Fruit fly (Drosophila melanogaster) whole organism, embryonic: ENCODE data around the gene CdGAPr.

Experiments
- Ada2b ChIP-seq: fragments of 200-800 bp; sonication (Bioruptor generic); IDR thresholded peaks from 2 replicates; pipeline ENCODE4 v1.3.6; 2022; ENCODE audit warnings: missing biosample characterization, missing genetic modification characterization
- Adf1 ChIP-seq: fragments of 200-800 bp; sonication (Bioruptor generic); IDR thresholded peaks from 2 replicates; pipeline ENCODE4 v1.3.6; 2022; ENCODE audit warnings: missing biosample characterization, missing genetic modification characterization
- Asciz ChIP-seq: fragments of 200-800 bp; sonication (Bioruptor generic); optimal IDR thresholded peaks from 2 replicates; lab custom pipeline; 2017; ENCODE audit warnings: missing biosample characterization, mild to moderate bottlenecking, missing genetic modification characterization, missing genetic modification reagents
- Bgb ChIP-seq: fragments of 200-800 bp; sonication (Bioruptor generic); IDR thresholded peaks from 2 replicates; pipeline ENCODE4 v1.3.6; 2022; ENCODE audit warnings: missing biosample characterization, missing genetic modification characterization; ENCODE audit not compliant: partially characterized antibody
- CG10321 ChIP-seq: fragments of 200-800 bp; sonication (Bioruptor generic); IDR thresholded peaks from 2 replicates; pipeline ENCODE4 v1.3.6; 2022; ENCODE audit warnings: missing biosample characterization, missing genetic modification characterization
- CG13123 ChIP-seq: fragments of 200-800 bp; sonication (Bioruptor generic); optimal IDR thresholded peaks from 2 replicates; lab custom pipeline; 2016; ENCODE audit warnings: missing biosample characterization, missing genetic modification characterization
- CG14014 ChIP-seq: fragments of 200-800 bp; sonication (Bioruptor generic); IDR thresholded peaks from 2 replicates; pipeline ENCODE4 v1.3.6; 2022; ENCODE audit warnings: missing biosample characterization, missing genetic modification characterization
- CG15479 ChIP-seq: fragments of 200-800 bp; sonication (Bioruptor generic); optimal IDR thresholded peaks from 3 replicates; lab custom pipeline; 2019; ENCODE audit warnings: missing biosample characterization, mild to moderate bottlenecking, missing genetic modification characterization, moderate library complexity
- CG1603 ChIP-seq: fragments of 200-800 bp; sonication (Bioruptor generic); optimal IDR thresholded peaks from 2 replicates; lab custom pipeline; 2019; ENCODE audit warnings: missing biosample characterization, mild to moderate bottlenecking, missing genetic modification characterization, moderate library complexity
- CG17328 ChIP-seq: fragments of 200-800 bp; sonication (Bioruptor generic); IDR thresholded peaks from 2 replicates; pipeline ENCODE4 v1.3.6; 2022; ENCODE audit warnings: missing biosample characterization, missing genetic modification characterization
- CG17385 ChIP-seq: fragments of 200-800 bp; sonication (Bioruptor generic); optimal IDR thresholded peaks from 3 replicates; lab custom pipeline; 2018; ENCODE audit warnings: missing biosample characterization, mild to moderate bottlenecking, missing genetic modification characterization
- CG17568 ChIP-seq: fragments of 200-800 bp; sonication (Bioruptor generic); optimal IDR thresholded peaks from 2 replicates; lab custom pipeline; 2018; ENCODE audit warnings: missing biosample characterization, mild to moderate bottlenecking, missing genetic modification characterization, moderate library complexity
- CG18476 ChIP-seq: fragments of 200-800 bp; sonication (Bioruptor generic); optimal IDR thresholded peaks from 2 replicates; lab custom pipeline; 2016; ENCODE audit warnings: missing biosample characterization, mild to moderate bottlenecking, missing genetic modification characterization
- CG18619 ChIP-seq: fragments of 200-800 bp; sonication (Bioruptor generic); optimal IDR thresholded peaks from 3 replicates; lab custom pipeline; 2017; ENCODE audit warnings: missing biosample characterization, mild to moderate bottlenecking, missing genetic modification characterization
- CG34224 ChIP-seq: fragments of 200-800 bp; sonication (Bioruptor generic); IDR thresholded peaks from 3 replicates; pipeline ENCODE4 v1.3.6; 2022; ENCODE audit warnings: missing biosample characterization, missing genetic modification characterization; ENCODE audit not compliant: partially characterized antibody
- CG34376 ChIP-seq: fragments of 200-800 bp; sonication (Bioruptor generic); optimal IDR thresholded peaks from 2 replicates; lab custom pipeline; 2018; ENCODE audit warnings: missing biosample characterization, mild to moderate bottlenecking, missing genetic modification characterization
- CG6689 ChIP-seq: fragments of 200-800 bp; sonication (Bioruptor generic); IDR thresholded peaks from 2 replicates; pipeline ENCODE4 v1.3.6; 2022; ENCODE audit warnings: missing biosample characterization, missing genetic modification characterization
- CG7271 ChIP-seq: fragments of 200-800 bp; sonication (Bioruptor generic); optimal IDR thresholded peaks from 2 replicates; lab custom pipeline; 2018; ENCODE audit warnings: missing biosample characterization, mild to moderate bottlenecking, missing genetic modification characterization, moderate library complexity
- CG7928 ChIP-seq: fragments of 200-800 bp; sonication (Bioruptor generic); optimal IDR thresholded peaks from 2 replicates; lab custom pipeline; 2017; ENCODE audit warnings: missing biosample characterization, mild to moderate bottlenecking, missing genetic modification characterization
- CTCF ChIP-seq: fragments of 200-800 bp; sonication (Bioruptor generic); optimal IDR thresholded peaks from 2 replicates; lab custom pipeline; 2017; ENCODE audit warnings: missing biosample characterization, mild to moderate bottlenecking, missing genetic modification characterization, moderate library complexity
- Chrac-16 ChIP-seq: fragments of 200-800 bp; sonication (Bioruptor generic); optimal IDR thresholded peaks from 3 replicates; lab custom pipeline; 2016; ENCODE audit warnings: missing biosample characterization, missing genetic modification characterization
- CrebB ChIP-seq: fragments of 200-800 bp; sonication (Bioruptor generic); optimal IDR thresholded peaks from 3 replicates; lab custom pipeline; 2018; ENCODE audit warnings: missing biosample characterization, mild to moderate bottlenecking, missing genetic modification characterization
- D ChIP-seq, 2 experiments: fragments of 200-800 bp in 1 of 2; fragments of >200 bp in 1 of 2; sonication (Bioruptor generic) in 1 of 2; optimal IDR thresholded peaks; 2 replicates in 1 of 2; 3 replicates in 1 of 2; lab custom pipeline; 2017; ENCODE audit warnings: mild to moderate bottlenecking in 1 of 2, missing biosample characterization in 1 of 2, missing genetic modification characterization in 1 of 2, missing genetic modification reagents in 1 of 2
- Dp ChIP-seq: fragments of 200-800 bp; sonication (Bioruptor generic); optimal IDR thresholded peaks from 2 replicates; lab custom pipeline; 2018; ENCODE audit warnings: missing biosample characterization, mild to moderate bottlenecking, missing genetic modification characterization, moderate library complexity
- HLH4C ChIP-seq: fragments of 200-800 bp; sonication (Bioruptor generic); IDR thresholded peaks from 3 replicates; pipeline ENCODE4 v1.3.6; 2022; ENCODE audit warnings: missing biosample characterization, missing genetic modification characterization; ENCODE audit not compliant: partially characterized antibody
- HmgZ ChIP-seq: fragments of 200-800 bp; sonication (Bioruptor generic); optimal IDR thresholded peaks from 2 replicates; lab custom pipeline; 2018; ENCODE audit warnings: missing biosample characterization, mild to moderate bottlenecking, missing genetic modification characterization
- Max ChIP-seq: fragments of 200-800 bp; sonication (Bioruptor generic); optimal IDR thresholded peaks from 2 replicates; lab custom pipeline; 2016; ENCODE audit warnings: missing biosample characterization, mild to moderate bottlenecking, missing genetic modification characterization
- Mrtf ChIP-seq: fragments of 200-800 bp; sonication (Bioruptor generic); IDR thresholded peaks from 3 replicates; pipeline ENCODE4 v1.3.6; 2022; ENCODE audit warnings: missing biosample characterization, missing genetic modification characterization
- NfI ChIP-seq: fragments of 200-800 bp; sonication (Bioruptor generic); optimal IDR thresholded peaks from 3 replicates; lab custom pipeline; 2018; ENCODE audit warnings: missing biosample characterization, mild to moderate bottlenecking, missing genetic modification characterization, moderate library complexity
- YL-1 ChIP-seq: fragments of 200-800 bp; sonication (Bioruptor generic); optimal IDR thresholded peaks from 3 replicates; lab custom pipeline; 2017; ENCODE audit warnings: missing biosample characterization, mild to moderate bottlenecking, missing genetic modification characterization
- al ChIP-seq: fragments of 200-800 bp; sonication (Bioruptor generic); IDR thresholded peaks from 2 replicates; pipeline ENCODE4 v1.3.6; 2022; ENCODE audit warnings: missing biosample characterization, missing genetic modification characterization
- az2 ChIP-seq: fragments of 200-800 bp; sonication (Bioruptor generic); optimal IDR thresholded peaks from 3 replicates; lab custom pipeline; 2016; ENCODE audit warnings: missing biosample characterization, missing genetic modification characterization
- cg ChIP-seq: fragments of 200-800 bp; sonication (Bioruptor generic); optimal IDR thresholded peaks from 3 replicates; lab custom pipeline; 2019; ENCODE audit warnings: missing biosample characterization, mild to moderate bottlenecking, missing genetic modification characterization, moderate library complexity
- chm ChIP-seq: fragments of 200-800 bp; sonication (Bioruptor generic); IDR thresholded peaks from 2 replicates; pipeline ENCODE4 v1.3.6; 2022; ENCODE audit warnings: missing biosample characterization, missing genetic modification characterization
- chn ChIP-seq: fragments of 200-800 bp; sonication (Bioruptor generic); optimal IDR thresholded peaks from 2 replicates; lab custom pipeline; 2016; ENCODE audit warnings: missing biosample characterization, missing genetic modification characterization
- corto ChIP-seq: fragments of 200-800 bp; sonication (Bioruptor generic); optimal IDR thresholded peaks from 2 replicates; lab custom pipeline; 2016; ENCODE audit warnings: missing biosample characterization, mild to moderate bottlenecking, missing genetic modification characterization, moderate library complexity
- da ChIP-seq: fragments of 200-800 bp; sonication (Bioruptor generic); optimal IDR thresholded peaks from 2 replicates; lab custom pipeline; 2016; ENCODE audit warnings: missing biosample characterization, missing genetic modification characterization
- dysf ChIP-seq: fragments of 200-800 bp; sonication (Bioruptor generic); IDR thresholded peaks from 3 replicates; pipeline ENCODE4 v1.3.6; 2022; ENCODE audit warnings: missing biosample characterization, missing genetic modification characterization
- emc ChIP-seq: fragments of 200-800 bp; sonication (Bioruptor generic); optimal IDR thresholded peaks from 2 replicates; lab custom pipeline; 2016; ENCODE audit warnings: missing biosample characterization, missing genetic modification characterization
- gsb ChIP-seq: fragments of 200-800 bp; sonication (Bioruptor generic); IDR thresholded peaks from 2 replicates; pipeline ENCODE4 v1.3.6; 2022; ENCODE audit warnings: missing biosample characterization, missing genetic modification characterization
- mld ChIP-seq: fragments of 200-800 bp; sonication (Bioruptor generic); IDR thresholded peaks from 3 replicates; pipeline ENCODE4 v1.3.6; 2022; ENCODE audit warnings: missing biosample characterization, missing genetic modification characterization; ENCODE audit not compliant: partially characterized antibody
- onecut ChIP-seq: fragments of 200-800 bp; sonication (Bioruptor generic); IDR thresholded peaks from 2 replicates; pipeline ENCODE4 v1.3.6; 2022; ENCODE audit warnings: missing biosample characterization, missing genetic modification characterization
- pfk ChIP-seq: fragments of 200-800 bp; sonication (Bioruptor generic); optimal IDR thresholded peaks from 2 replicates; lab custom pipeline; 2018; ENCODE audit warnings: missing biosample characterization, mild to moderate bottlenecking, missing genetic modification characterization, moderate library complexity
- phol ChIP-seq: fragments of 200-800 bp; sonication (Bioruptor generic); optimal IDR thresholded peaks from 3 replicates; lab custom pipeline; 2018; ENCODE audit warnings: missing biosample characterization, mild to moderate bottlenecking, missing genetic modification characterization, moderate library complexity
- pzg ChIP-seq: fragments of 200-800 bp; sonication (Bioruptor generic); optimal IDR thresholded peaks from 3 replicates; lab custom pipeline; 2018; ENCODE audit warnings: missing biosample characterization, mild to moderate bottlenecking, missing genetic modification characterization, moderate library complexity
- rib ChIP-seq: fragments of 200-800 bp; sonication (Bioruptor generic); IDR thresholded peaks from 2 replicates; pipeline ENCODE4 v1.3.6; 2022; ENCODE audit warnings: missing biosample characterization, missing genetic modification characterization
- salm ChIP-seq: fragments of 200-800 bp; sonication (Bioruptor generic); optimal IDR thresholded peaks from 2 replicates; lab custom pipeline; 2018; ENCODE audit warnings: missing biosample characterization, mild to moderate bottlenecking, missing genetic modification characterization
- sna ChIP-seq: fragments of 200-800 bp; sonication (Bioruptor generic); IDR thresholded peaks from 2 replicates; pipeline ENCODE4 v1.3.6; 2022; ENCODE audit warnings: missing biosample characterization, missing genetic modification characterization; ENCODE audit not compliant: partially characterized antibody
- tna ChIP-seq: fragments of 200-800 bp; sonication (Bioruptor generic); IDR thresholded peaks from 2 replicates; pipeline ENCODE4 v1.3.6; 2022; ENCODE audit warnings: missing biosample characterization, missing genetic modification characterization; ENCODE audit not compliant: partially characterized antibody
- toy ChIP-seq: fragments of 200-800 bp; sonication (Bioruptor generic); IDR thresholded peaks from 2 replicates; pipeline ENCODE4 v1.3.6; 2022; ENCODE audit warnings: missing biosample characterization, missing genetic modification characterization
- twi ChIP-seq: fragments of 200-800 bp; optimal IDR thresholded peaks from 2 replicates; lab custom pipeline; 2019; ENCODE audit warnings: missing biosample characterization, mild to moderate bottlenecking, missing genetic modification characterization, moderate library complexity

The CdGAPr gene

DNA sequence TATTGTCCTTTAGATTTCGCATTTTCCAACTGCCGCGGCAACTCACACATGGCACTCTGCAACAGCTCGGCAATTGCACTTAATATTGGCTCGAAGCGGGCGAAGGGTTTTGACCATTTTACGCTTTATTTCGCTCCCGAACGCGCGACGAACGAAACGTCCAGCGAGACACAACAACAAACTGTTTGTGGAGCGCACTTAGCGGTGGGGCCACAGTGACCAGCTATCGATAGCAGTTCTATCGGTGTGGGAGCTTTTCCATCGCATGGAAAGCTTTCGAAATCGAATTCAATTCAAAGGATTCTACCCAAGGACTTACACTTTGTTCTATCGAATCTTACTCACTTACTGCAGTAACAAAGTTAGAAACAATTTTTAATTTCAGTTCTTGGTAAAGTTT lies 35.0 kb downstream of the CdGAPr start, which contains the start of gene CG10631 (continued):
- TF ChIP-seq cg (GFP tag; lab: Kevin White, UChicago) = no peak
- TF ChIP-seq rib = no peak
- no peak for TF ChIP-seq CG17568 (GFP tag; lab: Kevin White, UChicago)
- TF ChIP-seq CG10321 (GFP tag; lab: Robert Waterston, UW) = no peak
- no peak for TF ChIP-seq da
- no peak for TF ChIP-seq emc (GFP tag; lab: Kevin White, UChicago)
- TF ChIP-seq phol (tag; lab: Kevin White, UChicago) = no peak
- no peak for TF ChIP-seq az2 (GFP tag; lab: Kevin White, UChicago)
- TF ChIP-seq Max (GFP tag; lab: Kevin White, UChicago) = no peak
- no peak for TF ChIP-seq toy (GFP tag; lab: Robert Waterston, UW)
- peak; percentile 85 for TF ChIP-seq CG34224 (GFP tag; lab: Robert Waterston, UW)
- TF ChIP-seq corto (GFP tag; lab: Kevin White, UChicago) = no peak
- TF ChIP-seq Ada2b (GFP tag; lab: Robert Waterston, UW) = no peak
- TF ChIP-seq CG18619 (GFP tag; lab: Kevin White, UChicago) = no peak
- TF ChIP-seq CTCF (GFP tag; lab: Kevin White, UChicago) = no peak
- TF ChIP-seq CG1603 = no peak
- peak; percentile 24 for TF ChIP-seq CrebB (tag; lab: Kevin White, UChicago)
- no peak for TF ChIP-seq Asciz (GFP tag; lab: Kevin White, UChicago)
- no peak for TF ChIP-seq NfI (GFP tag; lab: Kevin White, UChicago)
- no peak for TF ChIP-seq pfk (GFP tag; lab: Kevin White, UChicago)
- no peak for TF ChIP-seq chn
- TF ChIP-seq D (optimal IDR thresholded peaks at IDR 0.05; lab: Kevin White, UChicago) = no peak
- TF ChIP-seq D (GFP tag; optimal IDR thresholded peaks at IDR 0.05; lab: Kevin White, UChicago) = no peak
- TF ChIP-seq CG7271 = no peak
- TF ChIP-seq CG17328 (GFP tag; lab: Robert Waterston, UW) = no peak
- no peak for TF ChIP-seq twi
- TF ChIP-seq sna = peak; percentile 79
- no peak for TF ChIP-seq CG6689 (GFP tag; lab: Robert Waterston, UW)
- TF ChIP-seq CG14014 (GFP tag; lab: Robert Waterston, UW) = no peak
- no peak for TF ChIP-seq CG34376 (GFP tag; lab: Kevin White, UChicago)
- TF ChIP-seq tna (GFP tag; lab: Robert Waterston, UW) = peak; percentile 81
- TF ChIP-seq mld (GFP tag; lab: Robert Waterston, UW) = peak; percentile 73; the same call in 2 of the 3 replicates
- TF ChIP-seq salm (tag; lab: Kevin White, UChicago) = no peak
- peak; percentile 75 for TF ChIP-seq HLH4C (GFP tag; lab: Robert Waterston, UW)
- TF ChIP-seq HmgZ = peak; percentile 43
- peak; percentile 53 for TF ChIP-seq Dp (GFP tag; lab: Kevin White, UChicago)
- peak; percentile 68 for TF ChIP-seq pzg (GFP tag; lab: Kevin White, UChicago)
- TF ChIP-seq Adf1 (GFP tag; lab: Robert Waterston, UW) = no peak
- no peak for TF ChIP-seq YL-1
- no peak for TF ChIP-seq chm (GFP tag; lab: Robert Waterston, UW)
- TF ChIP-seq Chrac-16 (GFP tag; lab: Kevin White, UChicago) = no peak
- TF ChIP-seq CG7928 (GFP tag; lab: Kevin White, UChicago) = no peak
- TF ChIP-seq CG17385 = no peak
- no peak for TF ChIP-seq CG18476 (GFP tag; lab: Kevin White, UChicago)
- peak; percentile 16; the same call in 1 of the 2 replicates for TF ChIP-seq onecut (GFP tag; lab: Robert Waterston, UW)
- TF ChIP-seq al = no peak
- peak; percentile 93 for TF ChIP-seq Bgb (GFP tag; lab: Robert Waterston, UW)
- TF ChIP-seq CG15479 (GFP tag; lab: Kevin White, UChicago) = no peak
- TF ChIP-seq dysf (GFP tag; lab: Robert Waterston, UW) = no peak
- no peak for TF ChIP-seq Mrtf
- TF ChIP-seq gsb (GFP tag; lab: Robert Waterston, UW) = no peak
- TF ChIP-seq CG13123 (GFP tag; lab: Kevin White, UChicago) = no peak
